Fruit fly (Drosophila melanogaster) whole organism: ENCODE results near the gene CG11891.

ENCODE experiments used
- CG8478 ChIP-seq: fragments of >200 bp; optimal IDR thresholded peaks from 2 replicates; lab custom pipeline; 2018; ENCODE audit warnings: inconsistent platforms
- EcR ChIP-seq, 2 experiments: fragments of >200 bp; optimal IDR thresholded peaks; 2 replicates each; lab custom pipeline; 2017; ENCODE audit warnings: missing biosample characterization in 2 of 2, missing genetic modification characterization in 2 of 2, missing genetic modification reagents in 2 of 2
- usp ChIP-seq: fragments of >200 bp; optimal IDR thresholded peaks from 2 replicates; lab custom pipeline; 2017; ENCODE audit warnings: missing biosample characterization, missing genetic modification characterization, mixed read lengths

DNA sequence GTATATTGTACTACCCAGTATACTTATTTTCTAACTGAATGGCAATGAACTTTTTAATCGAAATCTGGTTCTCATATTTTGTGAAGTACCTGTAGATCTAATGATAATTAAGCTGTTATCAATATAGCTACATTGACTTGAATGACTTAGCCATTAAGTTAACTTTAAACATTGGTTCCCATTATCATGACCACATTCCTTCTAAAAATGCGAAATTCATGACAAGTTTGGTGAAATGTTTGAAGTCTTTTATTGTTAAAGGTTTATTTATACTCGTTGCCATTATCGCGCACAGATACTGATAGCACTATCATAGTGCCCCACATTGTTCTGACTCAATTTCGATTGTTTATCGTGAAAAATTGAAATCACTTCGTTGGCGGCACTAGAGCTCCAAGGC lies 50.9 kb downstream of the CG11891 start:
- TF ChIP-seq usp (GFP tag; lab: Kevin White, UChicago) (no peak), CG8478 (no peak), EcR (GFP tag; optimal IDR thresholded peaks at IDR 0.05; lab: Kevin White, UChicago) (no peak)
